Fruit fly (Drosophila melanogaster) whole organism, prepupa: ENCODE measurements around the gene CG34175.
"Not testable (repeated sequence)": the region's sequence is repeated elsewhere in the genome, so short reads cannot be mapped to it uniquely, and the experiment has no call there.

Experiments
- CG4318 ChIP-seq: fragments of 200-800 bp; sonication (Bioruptor generic); optimal IDR thresholded peaks from 3 replicates; lab custom pipeline; 2017; ENCODE audit warnings: missing biosample characterization, mild to moderate bottlenecking, missing genetic modification characterization
- CG6854 ChIP-seq: fragments of 200-800 bp; sonication (Bioruptor generic); optimal IDR thresholded peaks from 2 replicates; lab custom pipeline; 2017; ENCODE audit warnings: missing biosample characterization, mild to moderate bottlenecking, missing genetic modification characterization
- Eip75B ChIP-seq: fragments of 200-800 bp; sonication (Bioruptor generic); optimal IDR thresholded peaks from 3 replicates; lab custom pipeline; 2016; ENCODE audit warnings: missing biosample characterization, missing genetic modification characterization
- acj6 ChIP-seq: fragments of 200-800 bp; sonication (Bioruptor generic); optimal IDR thresholded peaks from 3 replicates; lab custom pipeline; 2016; ENCODE audit warnings: missing biosample characterization, missing genetic modification characterization
- vri ChIP-seq: fragments of 200-800 bp; sonication (Bioruptor generic); optimal IDR thresholded peaks from 3 replicates; lab custom pipeline; 2016; ENCODE audit warnings: missing biosample characterization, mild to moderate bottlenecking, missing genetic modification characterization

dm6 chr2L:3388396-3388795 is 9.4 kb upstream of the CG34175 start, which contains the start of gene CG42460:
- not testable (repeated sequence) for TF ChIP-seq CG4318; CG6854 (GFP tag; lab: Kevin White, UChicago); vri (GFP tag; lab: Kevin White, UChicago); Eip75B (GFP tag; lab: Kevin White, UChicago); acj6 (GFP tag; lab: Kevin White, UChicago)
